Worm (Caenorhabditis elegans) whole organism, late embryonic: ENCODE data around the gene gkow-1.

ENCODE experiments used
- F13H6.1 ChIP-seq: sonication (generic microtip); optimal IDR thresholded peaks from 2 replicates; lab custom pipeline; 2016; ENCODE audit warnings: missing genetic modification characterization, missing compliant biosample characterization
- T23F11.4 ChIP-seq: fragments of 200-800 bp; sonication (Bioruptor generic); optimal IDR thresholded peaks from 2 replicates; lab custom pipeline; 2018; ENCODE audit warnings: mild to moderate bottlenecking, missing genetic modification characterization, missing compliant biosample characterization
- Y22D7AL.16 ChIP-seq: sonication (generic microtip); optimal IDR thresholded peaks from 2 replicates; lab custom pipeline; 2016; ENCODE audit warnings: missing genetic modification characterization, missing compliant biosample characterization
- ahr-1 ChIP-seq: sonication (generic microtip); optimal IDR thresholded peaks from 2 replicates; lab custom pipeline; 2016; ENCODE audit warnings: missing genetic modification characterization, missing compliant biosample characterization
- ama-1 ChIP-seq: fragments of 150-350 bp; optimal IDR thresholded peaks from 2 replicates; lab custom pipeline; 2014
- ceh-14 ChIP-seq: sonication (generic microtip); optimal IDR thresholded peaks from 2 replicates; lab custom pipeline; 2016; ENCODE audit warnings: missing genotype, missing genetic modification characterization, missing compliant biosample characterization
- ceh-18 ChIP-seq: sonication (generic microtip); optimal IDR thresholded peaks from 2 replicates; lab custom pipeline; 2016; ENCODE audit warnings: missing genetic modification characterization, missing compliant biosample characterization
- ceh-2 ChIP-seq: sonication (generic microtip); optimal IDR thresholded peaks from 2 replicates; lab custom pipeline; 2016; ENCODE audit warnings: missing genotype, missing genetic modification characterization, missing compliant biosample characterization
- ceh-30 ChIP-seq: fragments of 150-350 bp; optimal IDR thresholded peaks from 2 replicates; lab custom pipeline; 2014; ENCODE audit warnings: missing biosample characterization, missing genetic modification characterization
- ceh-31 ChIP-seq: sonication (generic microtip); optimal IDR thresholded peaks from 2 replicates; lab custom pipeline; 2016; ENCODE audit warnings: missing genetic modification characterization, missing compliant biosample characterization
- ceh-34 ChIP-seq: sonication (generic microtip); optimal IDR thresholded peaks from 2 replicates; lab custom pipeline; 2016; ENCODE audit warnings: mild to moderate bottlenecking, missing genetic modification characterization, missing compliant biosample characterization
- ceh-45 ChIP-seq: fragments of 200-800 bp; sonication (Bioruptor generic); IDR thresholded peaks from 2 replicates; pipeline ENCODE4 v1.3.6; 2022; ENCODE audit warnings: missing genetic modification reagents, missing genetic modification characterization, missing compliant biosample characterization
- ceh-48 ChIP-seq: sonication (generic microtip); optimal IDR thresholded peaks from 2 replicates; lab custom pipeline; 2016; ENCODE audit warnings: missing genetic modification characterization, inconsistent platforms, missing compliant biosample characterization
- che-1 ChIP-seq: sonication (generic microtip); optimal IDR thresholded peaks from 2 replicates; lab custom pipeline; 2016; ENCODE audit warnings: mild to moderate bottlenecking, missing genetic modification characterization, missing compliant biosample characterization
- dmd-4 ChIP-seq: sonication (generic microtip); optimal IDR thresholded peaks from 2 replicates; lab custom pipeline; 2016; ENCODE audit warnings: borderline replicate concordance, missing genetic modification characterization, missing compliant biosample characterization
- dve-1 ChIP-seq: sonication (generic microtip); optimal IDR thresholded peaks from 2 replicates; lab custom pipeline; 2017; ENCODE audit warnings: antibody characterized with exemption, mild to moderate bottlenecking, missing genetic modification characterization, missing compliant biosample characterization
- elt-2 ChIP-seq: sonication (generic microtip); optimal IDR thresholded peaks from 2 replicates; lab custom pipeline; 2016; ENCODE audit warnings: missing genetic modification reagents, missing genetic modification characterization, missing compliant biosample characterization
- eyg-1 ChIP-seq: sonication (generic microtip); optimal IDR thresholded peaks from 2 replicates; lab custom pipeline; 2016; ENCODE audit warnings: missing genotype, missing genetic modification characterization, missing compliant biosample characterization
- fax-1 ChIP-seq: sonication (generic microtip); optimal IDR thresholded peaks from 2 replicates; lab custom pipeline; 2016; ENCODE audit warnings: missing genotype, missing genetic modification characterization, missing compliant biosample characterization
- fkh-10 ChIP-seq: fragments of 150-350 bp; optimal IDR thresholded peaks from 2 replicates; lab custom pipeline; 2014; ENCODE audit warnings: missing biosample characterization, missing genetic modification reagents, missing genetic modification characterization
- fkh-6 ChIP-seq: sonication (generic microtip); optimal IDR thresholded peaks from 2 replicates; lab custom pipeline; 2016; ENCODE audit warnings: missing genetic modification characterization, missing compliant biosample characterization
- hlh-15 ChIP-seq: sonication (generic microtip); optimal IDR thresholded peaks from 2 replicates; lab custom pipeline; 2016; ENCODE audit warnings: missing genetic modification characterization, missing compliant biosample characterization
- hlh-6 ChIP-seq: sonication (generic microtip); optimal IDR thresholded peaks from 2 replicates; lab custom pipeline; 2016; ENCODE audit warnings: missing genotype, missing genetic modification characterization, missing compliant biosample characterization
- hlh-8 ChIP-seq: sonication (generic microtip); optimal IDR thresholded peaks from 2 replicates; lab custom pipeline; 2016; ENCODE audit warnings: missing genotype, missing genetic modification characterization, missing compliant biosample characterization
- lim-6 ChIP-seq: sonication (generic microtip); optimal IDR thresholded peaks from 2 replicates; lab custom pipeline; 2016; ENCODE audit warnings: missing genetic modification characterization, missing compliant biosample characterization
- madf-2 ChIP-seq: sonication (generic microtip); optimal IDR thresholded peaks from 2 replicates; lab custom pipeline; 2017; ENCODE audit warnings: missing genetic modification characterization, missing compliant biosample characterization
- nfya-1 ChIP-seq: sonication (generic microtip); optimal IDR thresholded peaks from 2 replicates; lab custom pipeline; 2017; ENCODE audit warnings: missing genetic modification characterization, mild to moderate bottlenecking, missing compliant biosample characterization, antibody characterized with exemption, moderate library complexity
- nhr-232 ChIP-seq: sonication (generic microtip); optimal IDR thresholded peaks from 2 replicates; lab custom pipeline; 2016; ENCODE audit warnings: missing genetic modification characterization, missing compliant biosample characterization
- npax-4 ChIP-seq: sonication (generic microtip); optimal IDR thresholded peaks from 2 replicates; lab custom pipeline; 2016; ENCODE audit warnings: missing genetic modification characterization, missing compliant biosample characterization
- odd-2 ChIP-seq: sonication (generic microtip); optimal IDR thresholded peaks from 2 replicates; lab custom pipeline; 2017; ENCODE audit warnings: antibody characterized with exemption, mild to moderate bottlenecking, missing genetic modification characterization, missing compliant biosample characterization
- pha-4 ChIP-seq: fragments of 150-350 bp; optimal IDR thresholded peaks from 2 replicates; lab custom pipeline; 2018; ENCODE audit warnings: missing biosample characterization, missing genetic modification reagents, missing genetic modification characterization
- pros-1 ChIP-seq: fragments of 150-350 bp; optimal IDR thresholded peaks from 2 replicates; lab custom pipeline; 2014; ENCODE audit warnings: missing biosample characterization, missing genetic modification reagents, missing genetic modification characterization
- ref-2 ChIP-seq: sonication (generic microtip); optimal IDR thresholded peaks from 2 replicates; lab custom pipeline; 2016; ENCODE audit warnings: missing genetic modification characterization, missing compliant biosample characterization
- rnt-1 ChIP-seq: sonication (generic microtip); optimal IDR thresholded peaks from 2 replicates; lab custom pipeline; 2016; ENCODE audit warnings: missing genetic modification characterization, missing compliant biosample characterization
- tbx-2 ChIP-seq: sonication (generic microtip); optimal IDR thresholded peaks from 2 replicates; lab custom pipeline; 2016; ENCODE audit warnings: missing genetic modification characterization, missing compliant biosample characterization
- ttx-3 ChIP-seq: sonication (generic microtip); optimal IDR thresholded peaks from 2 replicates; lab custom pipeline; 2016; ENCODE audit warnings: missing genetic modification reagents, missing genetic modification characterization, missing compliant biosample characterization
- unc-42 ChIP-seq: sonication (generic microtip); optimal IDR thresholded peaks from 2 replicates; lab custom pipeline; 2016; ENCODE audit warnings: missing genotype, missing genetic modification characterization, missing compliant biosample characterization
- unc-55 ChIP-seq: sonication (generic microtip); optimal IDR thresholded peaks from 2 replicates; lab custom pipeline; 2017; ENCODE audit warnings: missing biosample characterization, missing genetic modification reagents, missing genetic modification characterization

The gkow-1 gene

ce11 chrIV:10344621-10345020 lies 13.3 kb upstream of the gkow-1 start:
- TF ChIP-seq hlh-6 (tag; lab: Kevin White, UChicago) (peak; percentile 12), ceh-31 (tag; lab: Kevin White, UChicago) (peak; percentile 75), lim-6 (tag; lab: Kevin White, UChicago) (no peak), ceh-18 (tag; lab: Kevin White, UChicago) (peak; percentile 69), tbx-2 (tag; lab: Kevin White, UChicago) (peak; percentile 58), nfya-1 (peak; percentile 67), unc-55 (peak; percentile 40), fax-1 (peak; percentile 51), F13H6.1 (tag; lab: Kevin White, UChicago) (peak; percentile 43), unc-42 (tag; lab: Kevin White, UChicago) (peak; percentile 40), ceh-14 (tag; lab: Kevin White, UChicago) (peak; percentile 30), rnt-1 (tag; lab: Kevin White, UChicago) (peak; percentile 23), dve-1 (tag; lab: Kevin White, UChicago) (no peak), ttx-3 (tag; lab: Kevin White, UChicago) (no peak)

- TF ChIP-seq lim-6 (tag; lab: Kevin White, UChicago) (no peak), fkh-6 (tag; lab: Kevin White, UChicago) (no peak), F13H6.1 (tag; lab: Kevin White, UChicago) (no peak), T23F11.4 (GFP tag; lab: Kevin White, UChicago) (no peak), hlh-8 (tag; lab: Kevin White, UChicago) (no peak), npax-4 (tag; lab: Kevin White, UChicago) (no peak), ref-2 (tag; lab: Kevin White, UChicago) (no peak), ama-1 (lab: Kevin White, UChicago) (no peak), ceh-30 (tag; lab: Kevin White, UChicago) (no peak), ceh-45 (GFP tag; lab: Robert Waterston, UW) (no peak), dve-1 (tag; lab: Kevin White, UChicago) (no peak), Y22D7AL.16 (tag; lab: Kevin White, UChicago) (no peak), ceh-34 (no peak)
These were observed 12.5 kb upstream of the gkow-1 start for ce11 chrIV:10345486-10345885.

- TF ChIP-seq ceh-31 (tag; lab: Kevin White, UChicago) (peak; percentile 30), nfya-1 (peak; percentile 56), fkh-6 (tag; lab: Kevin White, UChicago) (no peak), dmd-4 (no peak), hlh-6 (tag; lab: Kevin White, UChicago) (no peak), unc-55 (peak; percentile 53), ceh-2 (tag; lab: Kevin White, UChicago) (no peak), tbx-2 (tag; lab: Kevin White, UChicago) (peak; percentile 56), pha-4 (tag; lab: Kevin White, UChicago) (no peak), dve-1 (tag; lab: Kevin White, UChicago) (peak; percentile 0), nhr-232 (tag; lab: Kevin White, UChicago) (peak; percentile 8), pros-1 (peak; percentile 9), eyg-1 (tag; lab: Kevin White, UChicago) (no peak), ceh-18 (tag; lab: Kevin White, UChicago) (peak; percentile 66), fkh-10 (GFP tag; lab: Kevin White, UChicago) (no peak)
- TF ChIP-seq, all 69 proteins: peak for 8
These were observed 12.0 kb upstream of the gkow-1 start for ce11 chrIV:10345990-10346389.

ce11 chrIV:10346948-10347347 lies 11.0 kb upstream of the gkow-1 start:
- TF ChIP-seq elt-2 (no peak), unc-42 (tag; lab: Kevin White, UChicago) (no peak), che-1 (tag; lab: Kevin White, UChicago) (no peak), odd-2 (tag; lab: Kevin White, UChicago) (no peak), ceh-48 (no peak), ahr-1 (tag; lab: Kevin White, UChicago) (no peak), madf-2 (tag; lab: Kevin White, UChicago) (no peak), T23F11.4 (GFP tag; lab: Kevin White, UChicago) (no peak), dmd-4 (no peak), hlh-15 (tag; lab: Kevin White, UChicago) (no peak)
